Worm (Caenorhabditis elegans): Measurements from ENCODE around the gene ikke-1.

ce11 chrIII:9051119-9051597 lies 658 bp upstream of the ikke-1 start:
- TF ChIP-seq ztf-28 (GFP tag; IDR thresholded peaks at IDR 0.05) (no peak), mes-4 (tag; optimal IDR thresholded peaks at IDR 0.05) (no peak), snpc-4 (GFP tag; optimal IDR thresholded peaks at IDR 0.05) (no peak), snpc-4 (tag; optimal IDR thresholded peaks at IDR 0.05) (peak in 2 of 4 experiments; percentile 23 to 46), hrde-1 (tag; optimal IDR thresholded peaks at IDR 0.05; ENCODE audit: borderline replicate concordance) (no peak), ceh-91 (GFP tag; IDR thresholded peaks at IDR 0.05) (no peak), chd-7 (tag; optimal IDR thresholded peaks at IDR 0.05) (peak; percentile 70), nhr-179 (tag; optimal IDR thresholded peaks at IDR 0.05) (no peak), F57C9.4 (tag; optimal IDR thresholded peaks at IDR 0.05) (peak; percentile 37), bed-2 (GFP tag; IDR thresholded peaks at IDR 0.05) (no peak), Y79H2A.3 (GFP tag; conservative IDR thresholded peaks at IDR 0.05) (peak; percentile 72; the same call in 1 of the 2 replicates)
